Worm (Caenorhabditis elegans): ENCODE measurements around the gene fbxb-35.

DNA sequence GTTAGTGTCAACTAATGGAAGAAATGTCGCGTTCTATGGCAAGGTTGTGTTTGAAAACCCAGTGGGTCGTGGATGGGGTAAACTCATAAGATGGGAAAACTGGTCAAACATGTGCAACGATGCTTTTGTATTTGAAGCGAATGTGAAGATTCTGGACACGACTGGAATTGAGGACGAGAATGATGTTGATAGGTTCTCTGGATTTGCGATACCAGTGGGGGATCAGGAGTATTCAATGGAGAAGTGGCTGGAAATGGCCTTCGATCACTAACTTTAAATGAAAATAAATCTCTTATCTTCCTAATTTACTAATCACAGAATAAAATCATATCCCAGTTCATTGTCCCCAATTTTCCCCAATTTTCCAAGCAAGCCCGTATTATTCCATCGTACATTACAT lies 40.3 kb upstream of the fbxb-35 start:
- no peak for TF ChIP-seq unc-55 (GFP tag; optimal IDR thresholded peaks at IDR 0.05)
- TF ChIP-seq sma-9 (GFP tag; optimal IDR thresholded peaks at IDR 0.05) = no peak
- no peak for TF ChIP-seq sma-9 (tag; optimal IDR thresholded peaks at IDR 0.05)
- TF ChIP-seq fos-1 (tag; optimal IDR thresholded peaks at IDR 0.05) = no peak
- TF ChIP-seq blmp-1 (tag; optimal IDR thresholded peaks at IDR 0.05; ENCODE audit: insufficient read depth) = no peak
